Fruit fly (Drosophila melanogaster): ENCODE data around the gene Act87E.

dm6 chr3R:13452261-13452660 is 26.5 kb downstream of the Act87E start:
- TF ChIP-seq CG32121 (GFP tag; IDR thresholded peaks at IDR 0.05) (no peak), gl (tag; optimal IDR thresholded peaks at IDR 0.05) (no peak), CG12605 (GFP tag; IDR thresholded peaks at IDR 0.05) (no peak), CG4496 (GFP tag; IDR thresholded peaks at IDR 0.05) (no peak), CG13204 (GFP tag; optimal IDR thresholded peaks at IDR 0.05) (no peak), CG8159 (tag; optimal IDR thresholded peaks at IDR 0.05) (no peak), EcR (GFP tag; optimal IDR thresholded peaks at IDR 0.05) (no peak), CG8301 (tag; optimal IDR thresholded peaks at IDR 0.05) (no peak)
